Worm (Caenorhabditis elegans) whole organism, young adult: Measurements from ENCODE around the gene zip-3.
"Not testable (repeated sequence)": the region's sequence is repeated elsewhere in the genome, so short reads cannot be mapped to it uniquely, and the experiment has no call there.

ENCODE experiments used
- F22D6.2 ChIP-seq: sonication (generic microtip); optimal IDR thresholded peaks from 2 replicates; lab custom pipeline; 2016; ENCODE audit warnings: mild to moderate bottlenecking, missing genetic modification characterization, missing compliant biosample characterization
- F49E8.2 ChIP-seq: sonication (generic microtip); optimal IDR thresholded peaks from 3 replicates; lab custom pipeline; 2017; ENCODE audit warnings: missing genetic modification characterization, mild to moderate bottlenecking, missing compliant biosample characterization, antibody characterized with exemption, moderate library complexity; ENCODE audit not compliant: insufficient read depth
- attf-5 ChIP-seq: fragments of 200-800 bp; sonication (Bioruptor generic); optimal IDR thresholded peaks from 2 replicates; lab custom pipeline; 2018; ENCODE audit warnings: mild to moderate bottlenecking, missing genetic modification characterization, missing compliant biosample characterization
- pbrm-1 ChIP-seq: fragments of 200-800 bp; sonication (Bioruptor generic); IDR thresholded peaks from 2 replicates; pipeline ENCODE4 v1.3.6; 2022; ENCODE audit warnings: missing genetic modification reagents, missing genetic modification characterization, missing compliant biosample characterization
- snpc-1.1 ChIP-seq: sonication (generic microtip); optimal IDR thresholded peaks from 2 replicates; lab custom pipeline; 2017; ENCODE audit warnings: missing genetic modification characterization, mild to moderate bottlenecking, missing compliant biosample characterization, antibody characterized with exemption, moderate library complexity, missing genotype, missing genetic modification reagents; ENCODE audit not compliant: insufficient read depth
- tbp1 ChIP-seq: fragments of 200-800 bp; sonication (Bioruptor generic); optimal IDR thresholded peaks from 2 replicates; lab custom pipeline; 2018; ENCODE audit warnings: mild to moderate bottlenecking, missing genetic modification characterization, missing compliant biosample characterization
- unc-62 ChIP-seq: fragments of 150-350 bp; optimal IDR thresholded peaks from 2 replicates; lab custom pipeline; 2014; ENCODE audit warnings: missing biosample characterization, missing genetic modification reagents, missing genetic modification characterization

DNA sequence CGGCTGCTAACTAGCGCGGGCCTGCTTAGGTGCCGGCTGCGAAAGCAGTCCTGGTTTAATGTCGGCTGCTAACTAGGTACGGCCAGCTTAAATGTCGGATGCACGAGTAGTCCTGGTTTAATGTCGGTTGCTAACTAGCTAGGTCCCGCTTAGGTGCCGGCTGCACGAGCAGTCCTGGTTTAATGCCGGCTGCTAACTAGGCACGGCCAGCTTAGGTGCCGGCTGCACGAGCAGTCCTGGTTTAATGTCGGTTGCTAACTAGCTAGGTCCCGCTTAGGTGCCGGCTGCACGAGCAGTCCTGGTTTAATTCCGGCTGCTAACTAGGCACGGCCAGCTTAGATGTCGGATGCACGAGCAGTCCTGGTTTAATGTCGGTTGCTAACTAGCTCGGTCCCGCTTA, 10.8 kb upstream of the zip-3 start:
- not testable (repeated sequence) for TF ChIP-seq pbrm-1 (GFP tag; lab: Robert Waterston, UW); F22D6.2 (tag; lab: Kevin White, UChicago); unc-62; snpc-1.1; F49E8.2; attf-5 (GFP tag; lab: Kevin White, UChicago); tbp1 (GFP tag; lab: Kevin White, UChicago)
